Worm (Caenorhabditis elegans): ENCODE results near the gene rpb-8.

DNA sequence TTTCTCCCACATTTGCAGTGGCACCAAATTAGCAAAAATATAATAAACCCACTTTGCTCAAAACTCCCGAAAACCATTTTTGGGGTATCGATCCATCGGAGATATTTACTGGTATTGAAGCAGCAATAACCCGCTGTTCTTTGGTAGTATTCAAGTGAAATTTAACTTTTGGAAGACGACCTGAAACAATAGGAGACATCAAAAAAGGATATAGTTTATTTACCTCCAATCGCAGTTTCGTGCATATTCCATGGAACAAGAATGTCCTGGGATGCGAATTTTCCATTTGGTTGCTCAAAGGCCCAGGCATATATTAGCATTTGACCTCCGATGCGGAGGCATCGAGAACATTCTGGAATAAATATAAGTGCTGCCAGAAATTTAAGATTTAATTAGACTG lies 44.4 kb downstream of the rpb-8 start:
- TF ChIP-seq egl-27 (tag; optimal IDR thresholded peaks at IDR 0.05) (no peak), zag-1 (tag; optimal IDR thresholded peaks at IDR 0.05) (no peak), snpc-4 (tag; optimal IDR thresholded peaks at IDR 0.05) (no peak), ztf-11 (tag; optimal IDR thresholded peaks at IDR 0.05) (no peak), nhr-12 (tag; optimal IDR thresholded peaks at IDR 0.05) (no peak), ama-1 (optimal IDR thresholded peaks at IDR 0.05) (no peak), R02D3.7 (tag; optimal IDR thresholded peaks at IDR 0.05) (no peak)
